Fruit fly (Drosophila melanogaster): ENCODE measurements around the gene CG34178.

- TF ChIP-seq Sox102F (GFP tag; optimal IDR thresholded peaks at IDR 0.05) (no peak), CG1233 (GFP tag; optimal IDR thresholded peaks at IDR 0.05) (peak; percentile 9), CG15269 (tag; optimal IDR thresholded peaks at IDR 0.05) (no peak)
Measured at dm6 chr2L:4463323-4463722, 29.6 kb downstream of the CG34178 start, which contains the start of the genes CG15443 and Paris.
